Fruit fly (Drosophila melanogaster): Measurements from ENCODE around the gene CG11693.
A peak's percentile ranks its signal among the peaks of the same experiment; 100 is the strongest.

CG11693 gene

DNA sequence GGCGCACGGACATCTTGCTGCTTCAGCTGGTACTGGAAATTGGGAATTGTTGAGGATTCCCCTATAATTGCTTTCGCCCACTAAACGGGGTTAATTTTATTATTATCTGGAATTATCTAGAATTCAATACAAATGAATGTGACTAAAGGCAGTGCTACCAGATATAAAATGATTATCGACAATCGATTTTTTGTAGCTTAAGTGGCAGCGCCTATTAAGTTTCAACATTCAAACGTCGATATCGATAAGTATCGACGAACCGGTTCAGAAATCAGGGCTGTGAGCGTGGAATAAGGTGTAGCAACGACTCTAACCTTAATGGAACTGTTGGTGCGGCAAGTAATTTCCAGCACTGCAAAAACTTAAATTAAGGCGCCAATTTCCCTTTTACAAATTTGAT is 5.5 kb downstream of the CG11693 start, which contains the start of gene Sgt1 (continued):
- no peak for TF ChIP-seq fd96Cb (tag; optimal IDR thresholded peaks at IDR 0.05)
- no peak for TF ChIP-seq CG10274 (GFP tag; optimal IDR thresholded peaks at IDR 0.05)
- no peak for TF ChIP-seq disco-r (GFP tag; optimal IDR thresholded peaks at IDR 0.05)
- peak; percentile 75 for TF ChIP-seq sug (tag; optimal IDR thresholded peaks at IDR 0.05)
- TF ChIP-seq CG11560 (tag; IDR thresholded peaks at IDR 0.05), result peak; percentile 60; the same call in 2 of the 3 replicates
- TF ChIP-seq CG4617 (GFP tag; optimal IDR thresholded peaks at IDR 0.05; ENCODE audit: borderline replicate concordance), result peak; percentile 83
- peak; percentile 40 for TF ChIP-seq repo (GFP tag; optimal IDR thresholded peaks at IDR 0.05)
- TF ChIP-seq fru (optimal IDR thresholded peaks at IDR 0.05), result no peak
- TF ChIP-seq CG8944 (GFP tag; optimal IDR thresholded peaks at IDR 0.05), result peak; percentile 33
- no peak for TF ChIP-seq grn (GFP tag; optimal IDR thresholded peaks at IDR 0.05)
- no peak for TF ChIP-seq cas (GFP tag; IDR thresholded peaks at IDR 0.05)
- TF ChIP-seq CG17829 (tag; optimal IDR thresholded peaks at IDR 0.05), result peak; percentile 63
- TF ChIP-seq CG3065 (GFP tag; optimal IDR thresholded peaks at IDR 0.05), result no peak
- no peak for TF ChIP-seq CG3726 (GFP tag; IDR thresholded peaks at IDR 0.05)
- TF ChIP-seq cwo (GFP tag; optimal IDR thresholded peaks at IDR 0.05), result no peak
- TF ChIP-seq D (optimal IDR thresholded peaks at IDR 0.05), result no peak
- TF ChIP-seq D (GFP tag; optimal IDR thresholded peaks at IDR 0.05), result no peak
- TF ChIP-seq B-H1 (GFP tag; IDR thresholded peaks at IDR 0.05), result no peak
- no peak for TF ChIP-seq jigr1 (GFP tag; IDR thresholded peaks at IDR 0.05)
- TF ChIP-seq maf-S (GFP tag; optimal IDR thresholded peaks at IDR 0.05), result peak; percentile 52
- no peak for TF ChIP-seq CG15011 (GFP tag; optimal IDR thresholded peaks at IDR 0.05)
- TF ChIP-seq CG9437 (GFP tag; optimal IDR thresholded peaks at IDR 0.05), result no peak
- no peak for TF ChIP-seq CG15269 (tag; optimal IDR thresholded peaks at IDR 0.05)
- TF ChIP-seq Sin3A (optimal IDR thresholded peaks at IDR 0.05), result peak; percentile 67
- TF ChIP-seq Hr78 (GFP tag; optimal IDR thresholded peaks at IDR 0.05), result no peak
- no peak for TF ChIP-seq trh (GFP tag; optimal IDR thresholded peaks at IDR 0.05)
- peak; percentile 44; the same call in 1 of the 3 replicates for TF ChIP-seq zfh1 (GFP tag; IDR thresholded peaks at IDR 0.05)
- no peak for TF ChIP-seq Poxn (GFP tag; IDR thresholded peaks at IDR 0.05)
- peak; percentile 62 for TF ChIP-seq HLH54F (GFP tag; optimal IDR thresholded peaks at IDR 0.05)
- TF ChIP-seq CG31224 (GFP tag; IDR thresholded peaks at IDR 0.05), result no peak
- TF ChIP-seq seq (GFP tag; IDR thresholded peaks at IDR 0.05), result no peak
- TF ChIP-seq CG17912 (GFP tag; optimal IDR thresholded peaks at IDR 0.05), result peak; percentile 30
- TF ChIP-seq Nf-YC (tag; optimal IDR thresholded peaks at IDR 0.05), result peak; percentile 35
- no peak for TF ChIP-seq Awh (GFP tag; IDR thresholded peaks at IDR 0.05)
- no peak for TF ChIP-seq Nf-YB (GFP tag; optimal IDR thresholded peaks at IDR 0.05)
- TF ChIP-seq hb (GFP tag; IDR thresholded peaks at IDR 0.05; ENCODE audit: partially characterized antibody), result peak; percentile 80
- peak; percentile 74 for TF ChIP-seq knrl (GFP tag; IDR thresholded peaks at IDR 0.05; ENCODE audit: partially characterized antibody)
- TF ChIP-seq btn (GFP tag; optimal IDR thresholded peaks at IDR 0.05), result no peak
- TF ChIP-seq Rx (GFP tag; IDR thresholded peaks at IDR 0.05), result no peak
- TF ChIP-seq ato (GFP tag; IDR thresholded peaks at IDR 0.05; ENCODE audit: partially characterized antibody), result peak; percentile 99
- peak; percentile 57 for TF ChIP-seq CG9797 (GFP tag; optimal IDR thresholded peaks at IDR 0.05)
- peak; percentile 96 for TF ChIP-seq Med (GFP tag)
- TF ChIP-seq MTF-1 (GFP tag; optimal IDR thresholded peaks at IDR 0.05; ENCODE audit: borderline replicate concordance), result no peak
- peak; percentile 86 for TF ChIP-seq CG6791 (GFP tag; IDR thresholded peaks at IDR 0.05; ENCODE audit: partially characterized antibody)
- no peak for TF ChIP-seq CG11723 (GFP tag; optimal IDR thresholded peaks at IDR 0.05)
- no peak for TF ChIP-seq CG13775 (GFP tag; optimal IDR thresholded peaks at IDR 0.05)
- peak; percentile 30 for TF ChIP-seq CG8290 (GFP tag; optimal IDR thresholded peaks at IDR 0.05)
- TF ChIP-seq CG8290 (tag; optimal IDR thresholded peaks at IDR 0.05), result no peak
- TF ChIP-seq CG12744 (GFP tag; optimal IDR thresholded peaks at IDR 0.05), result peak; percentile 11
- no peak for TF ChIP-seq aop (GFP tag; IDR thresholded peaks at IDR 0.05)
- no peak for TF ChIP-seq CG14050 (GFP tag; IDR thresholded peaks at IDR 0.05)
- no peak for TF ChIP-seq gce (GFP tag; IDR thresholded peaks at IDR 0.05)
- no peak for TF ChIP-seq Vsx1 (GFP tag; optimal IDR thresholded peaks at IDR 0.05)

Measured in whole organism, embryonic.